Worm (Caenorhabditis elegans) whole organism, midembryonic: ENCODE results near the gene Y105C5A.1273.
"Not testable (repeated sequence)": the region's sequence is repeated elsewhere in the genome, so short reads cannot be mapped to it uniquely, and the experiment has no call there.

ENCODE experiments used
- klf-2 ChIP-seq: fragments of 200-800 bp; sonication (Bioruptor generic); conservative IDR thresholded peaks from 2 replicates; pipeline ENCODE4 v1.3.6; 2022; ENCODE audit warnings: missing genetic modification reagents, missing genetic modification characterization, missing compliant biosample characterization
- med-1 ChIP-seq: sonication (generic microtip); optimal IDR thresholded peaks from 2 replicates; lab custom pipeline; 2017; ENCODE audit warnings: missing genetic modification characterization, mild to moderate bottlenecking, missing compliant biosample characterization, antibody characterized with exemption, missing genetic modification reagents; ENCODE audit not compliant: insufficient read depth
- tab-1 ChIP-seq: fragments of 200-800 bp; sonication (Bioruptor generic); IDR thresholded peaks from 2 replicates; pipeline ENCODE4 v1.3.6; 2022; ENCODE audit warnings: missing genetic modification characterization, missing compliant biosample characterization

- TF ChIP-seq med-1; tab-1 (GFP tag; lab: Robert Waterston, UW); klf-2: not testable (repeated sequence)
Observed at ce11 chrIV:15790846-15791245, at the start of gene Y105C5A.1273.
